Worm (Caenorhabditis elegans) whole organism, young adult: Measurements from ENCODE around the gene ZK945.8.

Source experiments
- D2030.7 ChIP-seq: fragments of 200-800 bp; sonication (Bioruptor generic); IDR thresholded peaks from 2 replicates; pipeline ENCODE4 v1.3.6; 2022; ENCODE audit warnings: missing genetic modification reagents, missing genetic modification characterization, missing compliant biosample characterization
- F49E8.2 ChIP-seq: sonication (generic microtip); optimal IDR thresholded peaks from 3 replicates; lab custom pipeline; 2017; ENCODE audit warnings: missing genetic modification characterization, mild to moderate bottlenecking, missing compliant biosample characterization, antibody characterized with exemption, moderate library complexity; ENCODE audit not compliant: insufficient read depth
- F57A8.1 ChIP-seq: fragments of 200-800 bp; sonication (Bioruptor generic); optimal IDR thresholded peaks from 2 replicates; lab custom pipeline; 2018; ENCODE audit warnings: mild to moderate bottlenecking, missing genetic modification characterization, moderate library complexity, missing compliant biosample characterization
- Y95B8A.8 ChIP-seq: fragments of 200-800 bp; sonication (Bioruptor generic); IDR thresholded peaks from 2 replicates; pipeline ENCODE4 v1.3.6; 2022; ENCODE audit warnings: missing genetic modification reagents, missing genetic modification characterization, missing compliant biosample characterization
- let-607 ChIP-seq, 2 experiments: fragments of 200-800 bp in 1 of 2; sonication (Bioruptor generic) in 1 of 2; sonication (generic microtip) in 1 of 2; optimal IDR thresholded peaks; 2 replicates each; lab custom pipeline; 2016 to 2018; ENCODE audit warnings: mild to moderate bottlenecking in 2 of 2, missing compliant biosample characterization in 2 of 2, missing genetic modification characterization in 2 of 2, moderate library complexity in 2 of 2, missing genotype in 1 of 2
- sea-2 ChIP-seq: fragments of 200-800 bp; sonication (Bioruptor generic); IDR thresholded peaks from 2 replicates; pipeline ENCODE4 v1.3.6; 2022; ENCODE audit warnings: missing genetic modification characterization, missing compliant biosample characterization
- xnd-1 ChIP-seq: sonication (generic microtip); optimal IDR thresholded peaks from 2 replicates; lab custom pipeline; 2016; ENCODE audit warnings: missing genotype, missing genetic modification reagents, missing genetic modification characterization, missing compliant biosample characterization
- ztf-6 ChIP-seq: fragments of 200-800 bp; sonication (Bioruptor generic); IDR thresholded peaks from 2 replicates; pipeline ENCODE4 v1.3.6; 2022; ENCODE audit warnings: missing genetic modification reagents, missing genetic modification characterization, missing compliant biosample characterization

DNA sequence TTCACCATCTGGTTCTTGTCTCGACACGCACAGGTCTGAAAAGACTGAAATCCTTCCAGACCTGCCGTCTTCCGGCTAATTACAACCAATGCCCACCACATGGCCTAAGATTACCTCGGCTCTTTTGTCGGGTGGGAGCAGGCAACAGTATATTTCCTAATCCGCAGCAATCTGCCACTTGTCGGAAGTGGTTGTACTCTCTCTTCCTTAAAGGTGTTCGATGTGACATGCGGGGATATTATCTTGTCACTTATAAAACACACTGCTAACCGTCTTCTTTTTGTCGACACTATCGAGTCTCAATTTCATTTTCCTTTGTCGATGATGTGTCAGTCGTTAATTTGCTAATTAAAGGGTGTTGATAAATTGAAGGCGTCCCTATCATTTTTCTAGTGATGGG lies 35.6 kb downstream of the ZK945.8 start, which contains the start of gene F27E5.3:
- TF ChIP-seq xnd-1 (tag; lab: Kevin White, UChicago) (no peak), sea-2 (GFP tag; lab: Robert Waterston, UW) (no peak), let-607 (tag; optimal IDR thresholded peaks at IDR 0.05; lab: Kevin White, UChicago) (no peak), Y95B8A.8 (GFP tag; lab: Robert Waterston, UW) (no peak), F49E8.2 (no peak), D2030.7 (GFP tag; lab: Robert Waterston, UW) (no peak), ztf-6 (GFP tag; lab: Robert Waterston, UW) (no peak), F57A8.1 (GFP tag; lab: Kevin White, UChicago) (no peak)
